Fruit fly (Drosophila melanogaster): ENCODE data around the gene CG13933.
A peak's percentile ranks its signal among the peaks of the same experiment; 100 is the strongest.

Gene CG13933

DNA sequence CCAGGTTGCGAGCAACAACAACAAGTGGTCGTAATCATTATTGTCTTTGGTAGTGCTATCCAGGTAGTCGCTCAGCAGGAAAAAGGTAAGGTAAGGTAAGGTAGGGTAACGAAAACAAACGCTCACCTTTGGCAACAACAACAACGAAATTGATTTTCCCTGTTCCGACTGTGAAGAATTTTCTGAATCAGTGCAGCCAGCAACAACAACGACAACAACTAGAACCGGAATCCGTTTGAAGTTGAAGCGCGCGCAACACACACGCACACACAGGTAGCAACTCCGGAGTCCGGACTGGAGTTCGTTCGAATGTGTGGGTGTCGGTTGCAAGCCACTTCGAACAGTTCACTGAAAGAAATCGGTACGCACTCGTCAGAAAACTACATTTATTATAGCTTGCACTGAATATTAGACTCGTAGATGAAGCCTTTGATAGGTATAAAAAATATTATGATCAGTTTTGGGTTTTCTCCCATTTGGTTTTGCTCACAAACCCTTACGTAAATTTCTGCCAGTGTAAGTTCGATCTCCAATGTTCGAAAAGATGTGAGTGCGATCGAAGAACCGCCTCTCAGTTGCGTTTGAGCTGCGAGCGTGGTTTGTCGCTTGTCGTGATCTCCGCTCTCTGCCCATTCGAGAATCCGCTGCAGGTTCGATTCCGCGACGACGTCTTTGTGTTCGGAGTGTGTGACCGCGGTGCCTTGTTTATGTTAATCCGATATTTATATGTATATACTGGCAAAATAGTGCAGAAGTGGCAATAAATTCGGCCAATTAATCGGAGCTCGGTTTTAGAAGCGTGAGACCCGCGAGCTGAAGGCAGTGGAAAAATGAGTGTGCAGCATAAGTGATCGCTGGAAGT lies 28.4 kb downstream of the CG13933 start, which contains the start of gene CG13921 (continued):
- TF ChIP-seq tna (GFP tag; IDR thresholded peaks at IDR 0.05; ENCODE audit: partially characterized antibody) = no peak
- peak; percentile 72 for TF ChIP-seq CTCF (GFP tag; optimal IDR thresholded peaks at IDR 0.05)
- peak; percentile 99 for TF ChIP-seq phol (tag; optimal IDR thresholded peaks at IDR 0.05)
- TF ChIP-seq CG1832 (GFP tag; optimal IDR thresholded peaks at IDR 0.05) = no peak
- TF ChIP-seq ems (GFP tag; optimal IDR thresholded peaks at IDR 0.05) = peak; percentile 99
- TF ChIP-seq zfh2 (GFP tag; optimal IDR thresholded peaks at IDR 0.05) = peak; percentile 97
- TF ChIP-seq gt (GFP tag; IDR thresholded peaks at IDR 0.05) = peak; percentile 98
- TF ChIP-seq CG14965 (GFP tag; optimal IDR thresholded peaks at IDR 0.05; ENCODE audit: borderline replicate concordance) = peak; percentile 93
- TF ChIP-seq Usf (GFP tag; optimal IDR thresholded peaks at IDR 0.05) = peak; percentile 99
- TF ChIP-seq nerfin-1 (tag; optimal IDR thresholded peaks at IDR 0.05) = peak; percentile 98
- no peak for TF ChIP-seq sna (GFP tag; IDR thresholded peaks at IDR 0.05; ENCODE audit: partially characterized antibody)
- peak; percentile 91 for TF ChIP-seq ro (GFP tag; IDR thresholded peaks at IDR 0.05)
- peak; percentile 100 for TF ChIP-seq CG2199 (GFP tag; IDR thresholded peaks at IDR 0.05)
- TF ChIP-seq CG9797 (GFP tag; optimal IDR thresholded peaks at IDR 0.05) = peak; percentile 73
- TF ChIP-seq corto (GFP tag; optimal IDR thresholded peaks at IDR 0.05) = peak; percentile 98
- TF ChIP-seq Vsx1 (GFP tag; optimal IDR thresholded peaks at IDR 0.05) = peak; percentile 97
- peak; percentile 99 for TF ChIP-seq klu (GFP tag; IDR thresholded peaks at IDR 0.05)
- peak; percentile 85 for TF ChIP-seq Sry-δ (GFP tag; optimal IDR thresholded peaks at IDR 0.05)
- peak; percentile 99 for TF ChIP-seq gsb-n (tag; optimal IDR thresholded peaks at IDR 0.05)
- peak; percentile 94 for TF ChIP-seq CG17385 (GFP tag; optimal IDR thresholded peaks at IDR 0.05)
- TF ChIP-seq CG6654 (GFP tag; optimal IDR thresholded peaks at IDR 0.05) = peak; percentile 92
- TF ChIP-seq CG10565 (GFP tag; optimal IDR thresholded peaks at IDR 0.05) = peak; percentile 99
- TF ChIP-seq CG4854 (GFP tag; optimal IDR thresholded peaks at IDR 0.05) = peak; percentile 99
- TF ChIP-seq Dll (GFP tag; IDR thresholded peaks at IDR 0.05; ENCODE audit: partially characterized antibody) = no peak
- peak; percentile 98 for TF ChIP-seq CG2889 (GFP tag; IDR thresholded peaks at IDR 0.05)
- TF ChIP-seq CG8944 (GFP tag; optimal IDR thresholded peaks at IDR 0.05) = peak; percentile 99
- peak; percentile 98 for TF ChIP-seq Taf1 (GFP tag; IDR thresholded peaks at IDR 0.05)
- TF ChIP-seq lab (GFP tag; optimal IDR thresholded peaks at IDR 0.05) = peak; percentile 99
- TF ChIP-seq Dek (tag; optimal IDR thresholded peaks at IDR 0.05) = peak; percentile 97
- TF ChIP-seq kni (GFP tag; optimal IDR thresholded peaks at IDR 0.05) = peak; percentile 98
- peak; percentile 98 for TF ChIP-seq gce (GFP tag; IDR thresholded peaks at IDR 0.05)
- peak; percentile 100 for TF ChIP-seq CG16815 (GFP tag; optimal IDR thresholded peaks at IDR 0.05)
- TF ChIP-seq repo (GFP tag; optimal IDR thresholded peaks at IDR 0.05) = peak; percentile 99
- peak; percentile 62; the same call in 1 of the 3 replicates for TF ChIP-seq Opbp (GFP tag; IDR thresholded peaks at IDR 0.05; ENCODE audit: partially characterized antibody)
- peak; percentile 100 for TF ChIP-seq CG30403 (GFP tag; optimal IDR thresholded peaks at IDR 0.05)
- peak; percentile 39 for TF ChIP-seq gfzf (GFP tag; optimal IDR thresholded peaks at IDR 0.05)
- TF ChIP-seq fd64A (GFP tag; optimal IDR thresholded peaks at IDR 0.05) = peak; percentile 98
- no peak for TF ChIP-seq usp (GFP tag; optimal IDR thresholded peaks at IDR 0.05)
- TF ChIP-seq Chrac-16 (GFP tag; optimal IDR thresholded peaks at IDR 0.05) = peak; percentile 99
- TF ChIP-seq CG33557 (GFP tag; optimal IDR thresholded peaks at IDR 0.05) = peak; percentile 99
- TF ChIP-seq CG13296 (GFP tag; optimal IDR thresholded peaks at IDR 0.05) = peak; percentile 96
- TF ChIP-seq CG34224 (GFP tag; IDR thresholded peaks at IDR 0.05; ENCODE audit: partially characterized antibody) = no peak
- peak; percentile 98 for TF ChIP-seq PHDP (tag; optimal IDR thresholded peaks at IDR 0.05)
- peak; percentile 99 for TF ChIP-seq CG1602 (GFP tag; optimal IDR thresholded peaks at IDR 0.05)
- peak in 1 of 3 experiments; percentile 99 for TF ChIP-seq lola (GFP tag; optimal IDR thresholded peaks at IDR 0.05)
- peak; percentile 86 for TF ChIP-seq CG3995 (GFP tag; optimal IDR thresholded peaks at IDR 0.05)
- peak; percentile 100 for TF ChIP-seq otp (GFP tag; IDR thresholded peaks at IDR 0.05)
- peak; percentile 91 for TF ChIP-seq CG10543 (GFP tag; optimal IDR thresholded peaks at IDR 0.05)
